In the genomic region with DNA sequence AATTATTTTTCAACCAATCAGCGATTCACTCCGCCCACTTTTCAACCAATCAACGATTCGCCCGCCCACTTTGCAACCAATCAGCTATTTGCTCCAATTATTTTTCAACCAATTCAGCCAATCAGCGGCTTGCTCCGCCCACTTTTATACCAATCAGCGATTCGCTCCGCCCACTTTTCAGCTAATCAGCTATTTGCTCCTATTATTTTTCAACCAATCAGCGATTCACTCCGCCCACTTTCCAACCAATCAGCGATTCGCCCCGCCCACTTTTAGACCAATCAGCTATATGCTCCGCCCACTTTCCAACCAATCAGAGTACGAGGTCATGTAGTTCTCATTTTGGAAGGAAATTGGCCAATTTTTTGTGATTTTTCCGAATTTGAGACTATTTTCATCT, we compare ENCODE assay signal across 3 worm cellular contexts.
A peak's percentile ranks its signal among the peaks of the same experiment; 100 is the strongest.
TF ChIP-seq lines count a peak whose summit lies in the region.

No protein-coding gene starts in this region.

TF ChIP-seq in whole organism, L3 larva, 47 proteins besides CTCF, POLR2A, EP300 and RAD21:
- TF ChIP-seq nhr-77 (tag; optimal IDR thresholded peaks at IDR 0.05; lab: Kevin White, UChicago) (no peak), lin-39 (tag; optimal IDR thresholded peaks at IDR 0.05; lab: Kevin White, UChicago) (no peak), nfya-1 (tag; optimal IDR thresholded peaks at IDR 0.05; lab: Kevin White, UChicago; ENCODE audit: insufficient read depth) (peak; percentile 95), elt-2 (tag; optimal IDR thresholded peaks at IDR 0.05; lab: Kevin White, UChicago) (peak; percentile 6), ceh-28 (tag; optimal IDR thresholded peaks at IDR 0.05; lab: Kevin White, UChicago) (no peak), aly-2 (tag; optimal IDR thresholded peaks at IDR 0.05; lab: Kevin White, UChicago) (no peak), ceh-82 (tag; optimal IDR thresholded peaks at IDR 0.05; lab: Kevin White, UChicago) (no peak), ztf-11 (tag; optimal IDR thresholded peaks at IDR 0.05; lab: Kevin White, UChicago) (no peak), nhr-76 (tag; optimal IDR thresholded peaks at IDR 0.05; lab: Kevin White, UChicago) (no peak), nhr-23 (tag; optimal IDR thresholded peaks at IDR 0.05; lab: Kevin White, UChicago) (no peak), skn-1 (tag; optimal IDR thresholded peaks at IDR 0.05; lab: Kevin White, UChicago) (no peak), unc-39 (tag; optimal IDR thresholded peaks at IDR 0.05; lab: Kevin White, UChicago) (no peak), elt-1 (tag; optimal IDR thresholded peaks at IDR 0.05; lab: Kevin White, UChicago) (no peak)
TF ChIP-seq in whole organism, L3 larva: peak in this region for 2.

TF ChIP-seq in whole organism, late embryonic, 69 proteins besides CTCF, POLR2A, EP300 and RAD21:
- TF ChIP-seq nhr-11 (tag; optimal IDR thresholded peaks at IDR 0.05; lab: Kevin White, UChicago) (no peak), nfya-1 (tag; optimal IDR thresholded peaks at IDR 0.05; lab: Kevin White, UChicago) (peak; percentile 95)

TF ChIP-seq in whole organism, young adult, 124 proteins besides CTCF, POLR2A, EP300 and RAD21:
- TF ChIP-seq snpc-1.1 (tag; optimal IDR thresholded peaks at IDR 0.05; lab: Kevin White, UChicago; ENCODE audit: insufficient read depth) (no peak), nfya-2 (GFP tag; IDR thresholded peaks at IDR 0.05; lab: Robert Waterston, UW) (0 out of 2 replicates have a peak, but pooled peaks have one; percentile 28), nfyb-1 (GFP tag; IDR thresholded peaks at IDR 0.05; lab: Robert Waterston, UW) (peak; percentile 97)
